Worm (Caenorhabditis elegans): Measurements from ENCODE around the gene mdt-15.

- TF ChIP-seq ceh-24 (tag; optimal IDR thresholded peaks at IDR 0.05) (no peak), ama-1 (optimal IDR thresholded peaks at IDR 0.05) (no peak), pha-4 (tag; optimal IDR thresholded peaks at IDR 0.05) (no peak), pqm-1 (tag; optimal IDR thresholded peaks at IDR 0.05) (no peak), lin-11 (tag; optimal IDR thresholded peaks at IDR 0.05) (no peak), rnt-1 (tag; optimal IDR thresholded peaks at IDR 0.05) (no peak), fkh-10 (GFP tag; optimal IDR thresholded peaks at IDR 0.05) (no peak), elt-2 (tag; optimal IDR thresholded peaks at IDR 0.05) (no peak), ceh-22 (tag; optimal IDR thresholded peaks at IDR 0.05) (no peak), ceh-34 (tag; optimal IDR thresholded peaks at IDR 0.05) (no peak), tbx-7 (tag; optimal IDR thresholded peaks at IDR 0.05) (no peak), che-1 (tag; optimal IDR thresholded peaks at IDR 0.05) (no peak)
These were observed 17.6 kb downstream of the mdt-15 start, which contains the start of gene sma-4 for ce11 chrIII:5815932-5816331.
